Worm (Caenorhabditis elegans): ENCODE measurements around the gene C39E9.7.

The C39E9.7 gene

ce11 chrIV:13093677-13094076 is 17.2 kb upstream of the C39E9.7 start, which contains the start of the genes prcc-1 and C39E9.12 (continued):
- TF ChIP-seq nhr-20 (tag; optimal IDR thresholded peaks at IDR 0.05) (peak; percentile 53), snu-23 (GFP tag; optimal IDR thresholded peaks at IDR 0.05) (peak; percentile 80), lin-14 (GFP tag; optimal IDR thresholded peaks at IDR 0.05) (peak; percentile 67), sptf-1 (tag; optimal IDR thresholded peaks at IDR 0.05) (no peak), nhr-19 (GFP tag; conservative IDR thresholded peaks at IDR 0.05) (peak; percentile 43; the same call in 1 of the 2 replicates)

- TF ChIP-seq elt-3 (tag; optimal IDR thresholded peaks at IDR 0.05) (no peak), nhr-84 (tag; optimal IDR thresholded peaks at IDR 0.05) (no peak), ztf-11 (tag; optimal IDR thresholded peaks at IDR 0.05) (no peak), C34B4.2 (tag; optimal IDR thresholded peaks at IDR 0.05) (no peak), hlh-17 (GFP tag; optimal IDR thresholded peaks at IDR 0.05; ENCODE audit: borderline replicate concordance) (no peak), ztf-4 (tag; optimal IDR thresholded peaks at IDR 0.05) (no peak), mab-9 (GFP tag; IDR thresholded peaks at IDR 0.05) (no peak), fkh-4 (tag; optimal IDR thresholded peaks at IDR 0.05; ENCODE audit: borderline replicate concordance) (no peak), efl-1 (optimal IDR thresholded peaks at IDR 0.05) (no peak), efl-1 (GFP tag; optimal IDR thresholded peaks at IDR 0.05 in 1 of 2) (no peak), lin-35 (GFP tag; optimal IDR thresholded peaks at IDR 0.05) (no peak), unc-98 (GFP tag; IDR thresholded peaks at IDR 0.05) (no peak), nhr-47 (tag; optimal IDR thresholded peaks at IDR 0.05) (no peak), efl-3 (GFP tag; optimal IDR thresholded peaks at IDR 0.05) (no peak), rnt-1 (tag; optimal IDR thresholded peaks at IDR 0.05) (no peak), C16A3.4 (tag; optimal IDR thresholded peaks at IDR 0.05) (no peak), F16B12.6 (tag; optimal IDR thresholded peaks at IDR 0.05) (no peak), zag-1 (tag; optimal IDR thresholded peaks at IDR 0.05) (no peak), unc-62 (GFP tag; optimal IDR thresholded peaks at IDR 0.05) (no peak)
Observed at ce11 chrIV:13090967-13091366, 14.4 kb upstream of the C39E9.7 start, which contains the start of gene col-132. Gene col-132, minus strand, starts transcription at chrIV:13091067.

- TF ChIP-seq sptf-1 (tag; optimal IDR thresholded peaks at IDR 0.05): no peak
Observed at ce11 chrIV:13089671-13090242, 13.2 kb upstream of the C39E9.7 start.

ce11 chrIV:13086705-13087104 is 10.2 kb upstream of the C39E9.7 start, which contains the start of gene spin-2:
Gene spin-2, plus strand, starts transcription at chrIV:13087005.
- TF ChIP-seq skn-1 (tag; optimal IDR thresholded peaks at IDR 0.05) (no peak), mdl-1 (tag; optimal IDR thresholded peaks at IDR 0.05) (no peak), blmp-1 (tag; optimal IDR thresholded peaks at IDR 0.05) (no peak), nhr-85 (tag) (no peak), fkh-4 (tag; optimal IDR thresholded peaks at IDR 0.05; ENCODE audit: borderline replicate concordance) (no peak), Y116A8C.19 (tag; optimal IDR thresholded peaks at IDR 0.05; ENCODE audit: borderline replicate concordance) (no peak), rnt-1 (tag; optimal IDR thresholded peaks at IDR 0.05) (no peak), mef-2 (tag; optimal IDR thresholded peaks at IDR 0.05) (no peak), lsy-2 (tag; optimal IDR thresholded peaks at IDR 0.05) (no peak)

- TF ChIP-seq elt-2 (tag; optimal IDR thresholded peaks at IDR 0.05) (no peak), nhr-19 (GFP tag; conservative IDR thresholded peaks at IDR 0.05) (no peak), egl-13 (tag; optimal IDR thresholded peaks at IDR 0.05) (no peak), zag-1 (tag; optimal IDR thresholded peaks at IDR 0.05) (no peak), hpl-2 (GFP tag; optimal IDR thresholded peaks at IDR 0.05) (no peak)
Observed at ce11 chrIV:13085675-13086074, 9.2 kb upstream of the C39E9.7 start.
